Worm (Caenorhabditis elegans): Measurements from ENCODE around the gene ugt-10.

Gene ugt-10

ce11 chrV:4885372-4885771, 14.5 kb downstream of the ugt-10 start, which contains the start of gene T19H12.3:
Gene T19H12.3 (plus strand): TSS chrV:4885672.
- TF ChIP-seq elt-1 (tag; optimal IDR thresholded peaks at IDR 0.05; ENCODE audit: borderline replicate concordance, insufficient read depth) = no peak
- TF ChIP-seq snpc-4 (tag; optimal IDR thresholded peaks at IDR 0.05) = no peak
- TF ChIP-seq hlh-1 (tag; optimal IDR thresholded peaks at IDR 0.05) = no peak
- TF ChIP-seq mep-1 (tag; optimal IDR thresholded peaks at IDR 0.05) = no peak
- TF ChIP-seq nhr-76 (tag; optimal IDR thresholded peaks at IDR 0.05) = no peak
- no peak for TF ChIP-seq ham-2 (GFP tag; optimal IDR thresholded peaks at IDR 0.05)
- no peak for TF ChIP-seq zip-8 (tag; optimal IDR thresholded peaks at IDR 0.05)
- no peak for TF ChIP-seq sptf-1 (tag; optimal IDR thresholded peaks at IDR 0.05)
- TF ChIP-seq tbx-8 (GFP tag; optimal IDR thresholded peaks at IDR 0.05) = no peak
- no peak for TF ChIP-seq flh-1 (GFP tag; optimal IDR thresholded peaks at IDR 0.05)

ce11 chrV:4884490-4884889, 15.4 kb downstream of the ugt-10 start, which contains the start of gene T19H12.12:
Gene T19H12.12 (plus strand): TSS chrV:4884790.
- TF ChIP-seq ceh-83 (GFP tag; optimal IDR thresholded peaks at IDR 0.05) (no peak), lin-32 (GFP tag; optimal IDR thresholded peaks at IDR 0.05) (no peak), nhr-12 (tag; optimal IDR thresholded peaks at IDR 0.05) (no peak), M03D4.4 (tag; optimal IDR thresholded peaks at IDR 0.05) (no peak), mls-2 (tag; optimal IDR thresholded peaks at IDR 0.05) (no peak), hlh-1 (tag; optimal IDR thresholded peaks at IDR 0.05) (no peak), pha-4 (tag; optimal IDR thresholded peaks at IDR 0.05) (no peak), sem-2 (GFP tag; optimal IDR thresholded peaks at IDR 0.05) (no peak)

ce11 chrV:4881377-4881776, 18.5 kb downstream of the ugt-10 start, which contains the start of gene str-32:
Gene str-32 (minus strand): TSS chrV:4881477.
- TF ChIP-seq drap-1 (GFP tag; optimal IDR thresholded peaks at IDR 0.05) (no peak), ham-2 (GFP tag; optimal IDR thresholded peaks at IDR 0.05) (no peak), ces-1 (GFP tag; optimal IDR thresholded peaks at IDR 0.05) (no peak), pha-4 (tag; optimal IDR thresholded peaks at IDR 0.05) (no peak), nhr-76 (tag; optimal IDR thresholded peaks at IDR 0.05) (no peak), ztf-11 (tag; optimal IDR thresholded peaks at IDR 0.05) (no peak), bed-3 (GFP tag; optimal IDR thresholded peaks at IDR 0.05) (no peak), lin-13 (tag; optimal IDR thresholded peaks at IDR 0.05) (no peak), nhr-28 (tag; optimal IDR thresholded peaks at IDR 0.05) (no peak), ceh-43 (GFP tag; optimal IDR thresholded peaks at IDR 0.05) (no peak), cnd-1 (tag; optimal IDR thresholded peaks at IDR 0.05) (no peak), nhr-12 (tag; optimal IDR thresholded peaks at IDR 0.05) (no peak), lin-32 (GFP tag; optimal IDR thresholded peaks at IDR 0.05) (no peak), sptf-1 (tag; optimal IDR thresholded peaks at IDR 0.05) (no peak), elt-3 (tag; optimal IDR thresholded peaks at IDR 0.05) (no peak)

- no peak for TF ChIP-seq nhr-28 (tag; optimal IDR thresholded peaks at IDR 0.05)
- no peak for TF ChIP-seq mls-2 (tag; optimal IDR thresholded peaks at IDR 0.05)
- TF ChIP-seq ceh-43 (GFP tag; optimal IDR thresholded peaks at IDR 0.05) = no peak
- no peak for TF ChIP-seq bed-3 (GFP tag; optimal IDR thresholded peaks at IDR 0.05)
- TF ChIP-seq hlh-1 (tag; optimal IDR thresholded peaks at IDR 0.05) = no peak
- TF ChIP-seq cnd-1 (tag; optimal IDR thresholded peaks at IDR 0.05) = no peak
- TF ChIP-seq lsy-2 (tag; optimal IDR thresholded peaks at IDR 0.05) = no peak
- TF ChIP-seq mab-5 (tag; optimal IDR thresholded peaks at IDR 0.05) = no peak
- no peak for TF ChIP-seq unc-62 (GFP tag; optimal IDR thresholded peaks at IDR 0.05)
- no peak for TF ChIP-seq sem-2 (GFP tag; optimal IDR thresholded peaks at IDR 0.05)
- no peak for TF ChIP-seq nhr-12 (tag; optimal IDR thresholded peaks at IDR 0.05)
- no peak for TF ChIP-seq ceh-39 (tag; optimal IDR thresholded peaks at IDR 0.05)
- no peak for TF ChIP-seq ceh-83 (GFP tag; optimal IDR thresholded peaks at IDR 0.05)
These were observed 20.7 kb downstream of the ugt-10 start, which contains the start of gene T19H12.15 for ce11 chrV:4879251-4879650. Gene T19H12.15 (minus strand): TSS chrV:4879351.

- TF ChIP-seq tbx-8 (GFP tag; optimal IDR thresholded peaks at IDR 0.05) (no peak), hlh-1 (tag; optimal IDR thresholded peaks at IDR 0.05) (no peak), snpc-4 (tag; optimal IDR thresholded peaks at IDR 0.05) (no peak), flh-1 (GFP tag; optimal IDR thresholded peaks at IDR 0.05) (no peak), unc-62 (GFP tag; optimal IDR thresholded peaks at IDR 0.05) (no peak), unc-120 (tag; optimal IDR thresholded peaks at IDR 0.05; ENCODE audit: poor library complexity, severe bottlenecking) (no peak), elt-3 (tag; optimal IDR thresholded peaks at IDR 0.05) (no peak), sem-2 (GFP tag; optimal IDR thresholded peaks at IDR 0.05) (no peak), mab-5 (tag; optimal IDR thresholded peaks at IDR 0.05) (no peak), pha-4 (tag; optimal IDR thresholded peaks at IDR 0.05) (no peak), lsy-2 (tag; optimal IDR thresholded peaks at IDR 0.05) (no peak), elt-1 (tag; optimal IDR thresholded peaks at IDR 0.05; ENCODE audit: borderline replicate concordance, insufficient read depth) (no peak), unc-39 (tag; optimal IDR thresholded peaks at IDR 0.05) (no peak), ham-2 (GFP tag; optimal IDR thresholded peaks at IDR 0.05) (no peak), ztf-11 (tag; optimal IDR thresholded peaks at IDR 0.05) (no peak)
These were observed 22.3 kb downstream of the ugt-10 start, which contains the start of gene T19H12.6 for ce11 chrV:4877587-4877986. Gene T19H12.6 (minus strand): TSS chrV:4877687.

Measured in whole organism, mixed stage, embryonic.